Worm (Caenorhabditis elegans) whole organism, early embryonic: ENCODE data around the gene fbxa-138.
"Not testable (repeated sequence)": the region's sequence is repeated elsewhere in the genome, so short reads cannot be mapped to it uniquely, and the experiment has no call there.

ENCODE experiments used
- B0310.2 ChIP-seq: sonication (generic microtip); optimal IDR thresholded peaks from 2 replicates; lab custom pipeline; 2016; ENCODE audit warnings: mild to moderate bottlenecking, missing genetic modification characterization, missing compliant biosample characterization
- F13C5.2 ChIP-seq: sonication (generic microtip); optimal IDR thresholded peaks from 2 replicates; lab custom pipeline; 2017; ENCODE audit warnings: mild to moderate bottlenecking, missing genetic modification characterization, inconsistent platforms, missing compliant biosample characterization
- aly-1 ChIP-seq: sonication (generic microtip); optimal IDR thresholded peaks from 2 replicates; lab custom pipeline; 2016; ENCODE audit warnings: missing genetic modification characterization, missing compliant biosample characterization
- ama-1 ChIP-seq: fragments of 150-350 bp; optimal IDR thresholded peaks from 2 replicates; lab custom pipeline; 2014
- ceh-13 ChIP-seq: fragments of 200-800 bp; sonication (Bioruptor generic); optimal IDR thresholded peaks from 2 replicates; lab custom pipeline; 2018; ENCODE audit warnings: mild to moderate bottlenecking, missing genetic modification characterization, missing compliant biosample characterization
- ceh-36 ChIP-seq: sonication (generic microtip); optimal IDR thresholded peaks from 2 replicates; lab custom pipeline; 2016; ENCODE audit warnings: missing genetic modification characterization, inconsistent platforms, missing compliant biosample characterization
- ets-7 ChIP-seq: sonication (generic microtip); optimal IDR thresholded peaks from 2 replicates; lab custom pipeline; 2016; ENCODE audit warnings: missing genotype, missing genetic modification characterization, missing compliant biosample characterization
- flt-1 ChIP-seq: fragments of 200-800 bp; sonication (Bioruptor generic); IDR thresholded peaks from 2 replicates; pipeline ENCODE4 v1.3.6; 2022; ENCODE audit warnings: missing genetic modification characterization, missing compliant biosample characterization
- hmbx-1 ChIP-seq: sonication (generic microtip); optimal IDR thresholded peaks from 2 replicates; lab custom pipeline; 2016; ENCODE audit warnings: mild to moderate bottlenecking, missing genetic modification characterization, missing compliant biosample characterization
- hmg-4 ChIP-seq: fragments of 200-800 bp; sonication (Bioruptor generic); optimal IDR thresholded peaks from 2 replicates; lab custom pipeline; 2018; ENCODE audit warnings: mild to moderate bottlenecking, missing genetic modification characterization, missing compliant biosample characterization
- hnd-1 ChIP-seq: sonication (generic microtip); optimal IDR thresholded peaks from 2 replicates; lab custom pipeline; 2016; ENCODE audit warnings: missing genetic modification characterization, missing compliant biosample characterization
- pes-1 ChIP-seq: fragments of 200-800 bp; sonication (Bioruptor generic); IDR thresholded peaks from 2 replicates; pipeline ENCODE4 v1.3.6; 2022; ENCODE audit warnings: missing genetic modification reagents, missing genetic modification characterization, missing compliant biosample characterization
- scrt-1 ChIP-seq: fragments of 200-800 bp; sonication (Bioruptor generic); IDR thresholded peaks from 2 replicates; pipeline ENCODE4 v1.3.6; 2022; ENCODE audit warnings: missing genetic modification characterization, missing compliant biosample characterization
- sea-1 ChIP-seq: fragments of 200-800 bp; sonication (Bioruptor generic); conservative IDR thresholded peaks from 2 replicates; pipeline ENCODE4 v1.3.6; 2022; ENCODE audit warnings: missing genetic modification characterization, missing compliant biosample characterization
- tbx-11 ChIP-seq: fragments of 200-800 bp; sonication (Bioruptor generic); IDR thresholded peaks from 2 replicates; pipeline ENCODE4 v1.3.6; 2022; ENCODE audit warnings: missing genetic modification characterization, missing compliant biosample characterization
- tbx-37 ChIP-seq: fragments of 200-800 bp; sonication (Bioruptor generic); conservative IDR thresholded peaks from 2 replicates; pipeline ENCODE4 v1.3.6; 2022; ENCODE audit warnings: missing genetic modification reagents, missing genetic modification characterization, missing compliant biosample characterization
- tra-4 ChIP-seq: sonication (generic microtip); optimal IDR thresholded peaks from 2 replicates; lab custom pipeline; 2017; ENCODE audit warnings: missing genetic modification characterization, missing compliant biosample characterization

The fbxa-138 gene

ce11 chrIII:1375491-1375890 lies 8.6 kb downstream of the fbxa-138 start, which contains the start of gene Y82E9BR.10:
Gene Y82E9BR.10, minus strand, starts transcription at chrIII:1375591.
- not testable (repeated sequence) for TF ChIP-seq scrt-1 (GFP tag; lab: Robert Waterston, UW); F13C5.2 (tag; lab: Kevin White, UChicago); tbx-37 (GFP tag; lab: Robert Waterston, UW)

- TF ChIP-seq hnd-1 (tag; lab: Kevin White, UChicago) (no peak), hmg-4 (GFP tag; lab: Kevin White, UChicago) (no peak), pes-1 (GFP tag; lab: Robert Waterston, UW) (no peak), F13C5.2 (tag; lab: Kevin White, UChicago) (no peak)
Observed at ce11 chrIII:1374355-1374807, 9.7 kb downstream of the fbxa-138 start, which contains the start of gene Y82E9BR.20. Gene Y82E9BR.20, plus strand, starts transcription at chrIII:1374405.

ce11 chrIII:1372563-1372962 lies 11.5 kb downstream of the fbxa-138 start:
- TF ChIP-seq aly-1 (tag; lab: Kevin White, UChicago) (no peak), F13C5.2 (tag; lab: Kevin White, UChicago) (no peak), tra-4 (no peak), tbx-37 (GFP tag; lab: Robert Waterston, UW) (no peak), hmbx-1 (tag; lab: Kevin White, UChicago) (no peak), hnd-1 (tag; lab: Kevin White, UChicago) (no peak), ceh-13 (GFP tag; lab: Kevin White, UChicago) (no peak), sea-1 (no peak), B0310.2 (tag; lab: Kevin White, UChicago) (no peak), ets-7 (no peak), tbx-11 (GFP tag; lab: Robert Waterston, UW) (no peak), ama-1 (lab: Kevin White, UChicago) (no peak), pes-1 (GFP tag; lab: Robert Waterston, UW) (no peak), flt-1 (GFP tag; lab: Robert Waterston, UW) (no peak), ceh-36 (no peak)

- no peak for TF ChIP-seq tbx-37 (GFP tag; lab: Robert Waterston, UW)
- TF ChIP-seq pes-1 (GFP tag; lab: Robert Waterston, UW): no peak
- no peak for TF ChIP-seq flt-1 (GFP tag; lab: Robert Waterston, UW)
- no peak for TF ChIP-seq hmbx-1 (tag; lab: Kevin White, UChicago)
- no peak for TF ChIP-seq hmg-4 (GFP tag; lab: Kevin White, UChicago)
- no peak for TF ChIP-seq ceh-36
- no peak for TF ChIP-seq tra-4
- TF ChIP-seq scrt-1 (GFP tag; lab: Robert Waterston, UW): no peak
- no peak for TF ChIP-seq hnd-1 (tag; lab: Kevin White, UChicago)
Observed at ce11 chrIII:1359669-1360068, 24.4 kb downstream of the fbxa-138 start, which contains the start of gene Y82E9BR.9. Gene Y82E9BR.9, minus strand, starts transcription at chrIII:1359769.

- not testable (repeated sequence) for TF ChIP-seq aly-1 (tag; lab: Kevin White, UChicago); scrt-1 (GFP tag; lab: Robert Waterston, UW); tbx-37 (GFP tag; lab: Robert Waterston, UW)
Observed at ce11 chrIII:1357973-1358372, 26.1 kb downstream of the fbxa-138 start, which contains the start of gene Y82E9BR.8. Gene Y82E9BR.8, minus strand, starts transcription at chrIII:1358073.

ce11 chrIII:1355320-1355719 lies 28.7 kb downstream of the fbxa-138 start, which contains the start of gene Y82E9BL.1:
Gene Y82E9BL.1, minus strand, starts transcription at chrIII:1355420.
- no peak for TF ChIP-seq tra-4
- no peak for TF ChIP-seq F13C5.2 (tag; lab: Kevin White, UChicago)
- TF ChIP-seq B0310.2 (tag; lab: Kevin White, UChicago): no peak
- TF ChIP-seq hnd-1 (tag; lab: Kevin White, UChicago): no peak
- no peak for TF ChIP-seq tbx-37 (GFP tag; lab: Robert Waterston, UW)
- TF ChIP-seq aly-1 (tag; lab: Kevin White, UChicago): no peak
- TF ChIP-seq pes-1 (GFP tag; lab: Robert Waterston, UW): no peak
- TF ChIP-seq hmg-4 (GFP tag; lab: Kevin White, UChicago): no peak
- TF ChIP-seq tbx-11 (GFP tag; lab: Robert Waterston, UW): no peak
- TF ChIP-seq hmbx-1 (tag; lab: Kevin White, UChicago): no peak
- no peak for TF ChIP-seq ceh-36
- no peak for TF ChIP-seq flt-1 (GFP tag; lab: Robert Waterston, UW)
- TF ChIP-seq sea-1: no peak
- TF ChIP-seq ceh-13 (GFP tag; lab: Kevin White, UChicago): no peak
- TF ChIP-seq ets-7: no peak
- no peak for TF ChIP-seq scrt-1 (GFP tag; lab: Robert Waterston, UW)
- no peak for TF ChIP-seq ama-1 (lab: Kevin White, UChicago)

ce11 chrIII:1354523-1354922 lies 29.5 kb downstream of the fbxa-138 start:
- TF ChIP-seq B0310.2 (tag; lab: Kevin White, UChicago) (no peak), scrt-1 (GFP tag; lab: Robert Waterston, UW) (no peak), ceh-36 (no peak), hmg-4 (GFP tag; lab: Kevin White, UChicago) (no peak), hmbx-1 (tag; lab: Kevin White, UChicago) (no peak), F13C5.2 (tag; lab: Kevin White, UChicago) (no peak), ets-7 (no peak), tbx-11 (GFP tag; lab: Robert Waterston, UW) (no peak), tbx-37 (GFP tag; lab: Robert Waterston, UW) (no peak), ama-1 (lab: Kevin White, UChicago) (no peak), flt-1 (GFP tag; lab: Robert Waterston, UW) (no peak)

- TF ChIP-seq flt-1 (GFP tag; lab: Robert Waterston, UW) (no peak), ama-1 (lab: Kevin White, UChicago) (no peak), tbx-37 (GFP tag; lab: Robert Waterston, UW) (no peak), tbx-11 (GFP tag; lab: Robert Waterston, UW) (no peak), hmg-4 (GFP tag; lab: Kevin White, UChicago) (no peak), B0310.2 (tag; lab: Kevin White, UChicago) (no peak), tra-4 (no peak), pes-1 (GFP tag; lab: Robert Waterston, UW) (no peak), F13C5.2 (tag; lab: Kevin White, UChicago) (no peak), hmbx-1 (tag; lab: Kevin White, UChicago) (no peak), aly-1 (tag; lab: Kevin White, UChicago) (no peak), sea-1 (no peak), ceh-13 (GFP tag; lab: Kevin White, UChicago) (no peak), ceh-36 (no peak), ets-7 (no peak), scrt-1 (GFP tag; lab: Robert Waterston, UW) (no peak)
Observed at ce11 chrIII:1350745-1351144, 33.3 kb downstream of the fbxa-138 start, which contains the start of gene Y82E9BL.3. Gene Y82E9BL.3, minus strand, starts transcription at chrIII:1350845.
